Worm (Caenorhabditis elegans) whole organism, L1 larva: Measurements from ENCODE around the gene mtm-5.

Experiments used
- C04F5.9 ChIP-seq: sonication (generic microtip); optimal IDR thresholded peaks from 2 replicates; lab custom pipeline; 2016; ENCODE audit warnings: missing genetic modification characterization, missing compliant biosample characterization
- alr-1 ChIP-seq: fragments of 200-800 bp; sonication (Bioruptor generic); optimal IDR thresholded peaks from 2 replicates; lab custom pipeline; 2018; ENCODE audit warnings: borderline replicate concordance, mild to moderate bottlenecking, missing genetic modification characterization, missing compliant biosample characterization
- aly-2 ChIP-seq: fragments of 150-350 bp; optimal IDR thresholded peaks from 2 replicates; lab custom pipeline; 2014; ENCODE audit warnings: missing biosample characterization, missing genetic modification characterization
- ceh-63 ChIP-seq: fragments of 200-800 bp; sonication (Bioruptor generic); optimal IDR thresholded peaks from 2 replicates; lab custom pipeline; 2018; ENCODE audit warnings: mild to moderate bottlenecking, missing genetic modification characterization, missing compliant biosample characterization
- ceh-88 ChIP-seq: fragments of 200-800 bp; sonication (Bioruptor generic); IDR thresholded peaks from 2 replicates; pipeline ENCODE4 v1.3.6; 2022; ENCODE audit warnings: missing genetic modification characterization, missing compliant biosample characterization
- dsc-1 ChIP-seq: sonication (generic microtip); optimal IDR thresholded peaks from 2 replicates; lab custom pipeline; 2016; ENCODE audit warnings: mild to moderate bottlenecking, missing genetic modification characterization, missing compliant biosample characterization
- efl-1 ChIP-seq, 4 experiments: fragments of 150-350 bp; optimal IDR thresholded peaks in 3 of 4; peaks in 1 of 4; 1 replicate in 1 of 4; 2 replicates in 3 of 4; lab custom pipeline; 2014; ENCODE audit warnings: missing biosample characterization in 2 of 4, missing genetic modification characterization in 2 of 4, missing genetic modification reagents in 2 of 4
- efl-3 ChIP-seq: fragments of 200-800 bp; sonication (Bioruptor generic); optimal IDR thresholded peaks from 2 replicates; lab custom pipeline; 2018; ENCODE audit warnings: mild to moderate bottlenecking, missing genetic modification characterization, missing compliant biosample characterization
- elt-2 ChIP-seq: sonication (generic microtip); optimal IDR thresholded peaks from 2 replicates; lab custom pipeline; 2016; ENCODE audit warnings: missing genetic modification characterization, mild to moderate bottlenecking, inconsistent platforms, missing compliant biosample characterization, missing genetic modification reagents
- elt-3 ChIP-seq, 6 experiments: fragments of 150-350 bp in 1 of 6; sonication (generic microtip); optimal IDR thresholded peaks; 2 replicates each; lab custom pipeline; 2017 to 2018; ENCODE audit warnings: missing biosample characterization in 6 of 6, missing genetic modification characterization in 6 of 6, inconsistent platforms in 1 of 6
- fkh-10 ChIP-seq: sonication (generic microtip); optimal IDR thresholded peaks from 2 replicates; lab custom pipeline; 2017; ENCODE audit warnings: missing biosample characterization, missing genetic modification reagents, missing genetic modification characterization
- fkh-4 ChIP-seq: sonication (generic microtip); optimal IDR thresholded peaks from 2 replicates; lab custom pipeline; 2016; ENCODE audit warnings: missing compliant biosample characterization, missing genetic modification characterization, borderline replicate concordance
- hlh-17 ChIP-seq: fragments of 200-800 bp; sonication (Bioruptor generic); optimal IDR thresholded peaks from 2 replicates; lab custom pipeline; 2018; ENCODE audit warnings: missing genetic modification characterization, mild to moderate bottlenecking, missing compliant biosample characterization, moderate library complexity, borderline replicate concordance
- isw-1 ChIP-seq: fragments of 200-800 bp; sonication (Bioruptor generic); IDR thresholded peaks from 2 replicates; pipeline ENCODE4 v1.3.6; 2022; ENCODE audit warnings: missing genetic modification characterization, missing compliant biosample characterization
- jun-1 ChIP-seq: fragments of 150-350 bp; optimal IDR thresholded peaks from 2 replicates; lab custom pipeline; 2014; ENCODE audit warnings: missing biosample characterization, missing genetic modification reagents, missing genetic modification characterization
- lin-15B ChIP-seq: fragments of 150-350 bp; sonication (generic microtip); optimal IDR thresholded peaks from 3 replicates; lab custom pipeline; 2014; ENCODE audit warnings: missing biosample characterization, missing genetic modification characterization
- lin-35 ChIP-seq, 2 experiments: fragments of 150-350 bp; optimal IDR thresholded peaks; 2 replicates each; lab custom pipeline; 2014; ENCODE audit warnings: missing biosample characterization in 2 of 2, missing genetic modification characterization in 2 of 2, missing genetic modification reagents in 2 of 2
- lin-39 ChIP-seq: fragments of 150-350 bp; optimal IDR thresholded peaks from 2 replicates; lab custom pipeline; 2014; ENCODE audit warnings: missing biosample characterization, missing genetic modification reagents, missing genetic modification characterization
- mab-9 ChIP-seq: fragments of 200-800 bp; sonication (Bioruptor generic); IDR thresholded peaks from 2 replicates; pipeline ENCODE4 v1.3.6; 2022; ENCODE audit warnings: missing genetic modification reagents, missing genetic modification characterization, missing compliant biosample characterization
- mef-2 ChIP-seq: fragments of 150-350 bp; optimal IDR thresholded peaks from 2 replicates; lab custom pipeline; 2014; ENCODE audit warnings: missing biosample characterization, missing genetic modification characterization
- mep-1 ChIP-seq: fragments of 150-350 bp; optimal IDR thresholded peaks from 2 replicates; lab custom pipeline; 2014; ENCODE audit warnings: missing biosample characterization, missing genetic modification characterization
- nhr-11 ChIP-seq: fragments of 150-350 bp; optimal IDR thresholded peaks from 2 replicates; lab custom pipeline; 2014; ENCODE audit warnings: missing biosample characterization, missing genetic modification characterization
- nhr-19 ChIP-seq: fragments of 200-800 bp; sonication (Bioruptor generic); conservative IDR thresholded peaks from 2 replicates; pipeline ENCODE4 v1.3.6; 2022; ENCODE audit warnings: missing genetic modification characterization, missing compliant biosample characterization
- nhr-20 ChIP-seq: sonication (generic microtip); optimal IDR thresholded peaks from 2 replicates; lab custom pipeline; 2016; ENCODE audit warnings: mild to moderate bottlenecking, missing genetic modification characterization, missing compliant biosample characterization
- nhr-28 ChIP-seq: fragments of 150-350 bp; optimal IDR thresholded peaks from 2 replicates; lab custom pipeline; 2014; ENCODE audit warnings: missing biosample characterization, missing genetic modification characterization
- nhr-71 ChIP-seq: sonication (generic microtip); optimal IDR thresholded peaks from 2 replicates; lab custom pipeline; 2016; ENCODE audit warnings: mild to moderate bottlenecking, missing genetic modification characterization, moderate library complexity, missing compliant biosample characterization
- nhr-84 ChIP-seq: sonication (generic microtip); optimal IDR thresholded peaks from 2 replicates; lab custom pipeline; 2017; ENCODE audit warnings: missing biosample characterization, missing genetic modification characterization
- nhr-85 ChIP-seq: sonication (generic microtip); peaks from one replicate; lab custom pipeline; 2016; ENCODE audit warnings: missing genetic modification characterization, inconsistent platforms, missing compliant biosample characterization
- nhr-90 ChIP-seq: sonication (generic microtip); optimal IDR thresholded peaks from 2 replicates; lab custom pipeline; 2016; ENCODE audit warnings: mild to moderate bottlenecking, missing genetic modification characterization, missing compliant biosample characterization; ENCODE audit not compliant: poor library complexity
- pag-3 ChIP-seq: sonication (generic microtip); optimal IDR thresholded peaks from 2 replicates; lab custom pipeline; 2017; ENCODE audit warnings: missing genetic modification characterization, mild to moderate bottlenecking, missing compliant biosample characterization, antibody characterized with exemption, borderline replicate concordance; ENCODE audit not compliant: insufficient read depth
- pqm-1 ChIP-seq: sonication (generic microtip); optimal IDR thresholded peaks from 3 replicates; lab custom pipeline; 2017; ENCODE audit warnings: missing biosample characterization, missing genetic modification characterization
- snpc-4 ChIP-seq: fragments of 150-350 bp; optimal IDR thresholded peaks from 2 replicates; lab custom pipeline; 2014; ENCODE audit warnings: missing biosample characterization, missing genetic modification characterization
- snu-23 ChIP-seq: sonication (generic microtip); optimal IDR thresholded peaks from 2 replicates; lab custom pipeline; 2016; ENCODE audit warnings: missing genetic modification characterization, missing compliant biosample characterization
- tbx-2 ChIP-seq: sonication (generic microtip); optimal IDR thresholded peaks from 2 replicates; lab custom pipeline; 2016; ENCODE audit warnings: missing genetic modification characterization, missing compliant biosample characterization
- unc-30 ChIP-seq: sonication (generic microtip); optimal IDR thresholded peaks from 2 replicates; lab custom pipeline; 2017; ENCODE audit warnings: missing biosample characterization, missing genetic modification characterization
- unc-62 ChIP-seq: fragments of 150-350 bp; optimal IDR thresholded peaks from 2 replicates; lab custom pipeline; 2014; ENCODE audit warnings: missing biosample characterization, missing genetic modification reagents, missing genetic modification characterization
- unc-98 ChIP-seq: fragments of 200-800 bp; sonication (Bioruptor generic); IDR thresholded peaks from 2 replicates; pipeline ENCODE4 v1.3.6; 2022; ENCODE audit warnings: missing genetic modification characterization, missing compliant biosample characterization
- xbp-1 ChIP-seq: sonication (generic microtip); optimal IDR thresholded peaks from 2 replicates; lab custom pipeline; 2016; ENCODE audit warnings: missing genetic modification characterization, missing compliant biosample characterization

The mtm-5 gene

DNA sequence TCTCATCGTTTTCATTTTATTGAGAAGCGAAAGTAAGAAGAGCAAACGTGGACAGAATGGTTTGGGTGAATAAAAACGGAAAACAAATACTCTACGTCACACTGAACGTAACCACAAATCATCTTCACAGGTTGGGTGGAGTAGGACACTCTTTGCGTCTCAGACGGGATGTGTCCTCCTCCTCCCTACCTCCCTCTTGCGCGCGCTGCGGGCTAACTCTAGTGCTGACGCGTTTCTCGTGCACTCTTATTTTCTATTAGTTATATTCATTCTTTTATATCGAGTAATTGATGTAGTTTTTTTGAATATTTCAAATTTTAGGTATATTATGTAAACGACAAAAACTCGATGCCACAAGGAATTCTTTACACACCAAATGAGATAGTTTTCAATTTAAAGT, 833 bp upstream of the mtm-5 start, which contains the start of gene Y34B4A.7 (continued):
- TF ChIP-seq mep-1 (peak; percentile 83), fkh-10 (GFP tag; lab: Kevin White, UChicago) (no peak)

- TF ChIP-seq snpc-4, result no peak
- TF ChIP-seq efl-1 (optimal IDR thresholded peaks at IDR 0.05; lab: Kevin White, UChicago), result no peak
- peak in 1 of 2 experiments; percentile 61 for TF ChIP-seq efl-1 (GFP tag; optimal IDR thresholded peaks at IDR 0.05 in 1 of 2; lab: Kevin White, UChicago)
Observed at ce11 chrX:5238246-5238645, 5.0 kb downstream of the mtm-5 start.

DNA sequence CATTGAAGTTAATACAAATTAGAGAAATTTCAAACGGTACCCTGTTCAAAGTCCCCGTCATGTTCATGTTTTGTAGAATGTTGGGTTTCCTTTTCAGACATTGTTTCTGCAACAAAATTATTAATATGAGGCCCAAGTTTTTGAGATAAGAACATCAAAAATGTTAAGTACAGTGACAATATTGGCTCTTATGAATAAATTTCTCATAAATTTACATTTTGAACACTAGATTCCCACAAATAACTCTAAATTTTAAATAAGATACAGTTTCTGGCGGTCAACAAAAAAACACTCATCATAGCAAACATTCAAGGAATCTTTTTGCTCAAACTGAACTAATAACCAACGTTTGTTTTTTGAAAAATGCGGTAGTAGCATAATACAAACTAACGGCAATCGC, 16.9 kb downstream of the mtm-5 start, which contains the start of gene H28G03.3:
Gene H28G03.3, minus strand, starts transcription at position 101 of the 400 bp plus-strand sequence.
- TF ChIP-seq unc-62 (GFP tag; lab: Kevin White, UChicago) (no peak), snpc-4 (no peak), jun-1 (tag; lab: Kevin White, UChicago) (no peak), nhr-20 (tag; lab: Kevin White, UChicago) (no peak)
- TF ChIP-seq, all 84 proteins: peak for 0

- TF ChIP-seq alr-1 (tag; lab: Kevin White, UChicago), result no peak
- TF ChIP-seq efl-1 (optimal IDR thresholded peaks at IDR 0.05; lab: Kevin White, UChicago), result no peak
- peak in 1 of 2 experiments; percentile 66 for TF ChIP-seq efl-1 (GFP tag; optimal IDR thresholded peaks at IDR 0.05 in 1 of 2; lab: Kevin White, UChicago)
Observed at ce11 chrX:5218323-5218722, 24.9 kb downstream of the mtm-5 start.

- TF ChIP-seq tbx-2, result no peak
- no peak for TF ChIP-seq lin-39
- no peak for TF ChIP-seq C04F5.9
- TF ChIP-seq pqm-1 (tag; lab: Kevin White, UChicago), result no peak
- TF ChIP-seq, all 84 proteins: peak for 0
Observed at ce11 chrX:5216063-5216462, 27.1 kb downstream of the mtm-5 start, which contains the start of gene hrpa-2. TSS of gene hrpa-2 (plus strand) at chrX:5216363.

DNA sequence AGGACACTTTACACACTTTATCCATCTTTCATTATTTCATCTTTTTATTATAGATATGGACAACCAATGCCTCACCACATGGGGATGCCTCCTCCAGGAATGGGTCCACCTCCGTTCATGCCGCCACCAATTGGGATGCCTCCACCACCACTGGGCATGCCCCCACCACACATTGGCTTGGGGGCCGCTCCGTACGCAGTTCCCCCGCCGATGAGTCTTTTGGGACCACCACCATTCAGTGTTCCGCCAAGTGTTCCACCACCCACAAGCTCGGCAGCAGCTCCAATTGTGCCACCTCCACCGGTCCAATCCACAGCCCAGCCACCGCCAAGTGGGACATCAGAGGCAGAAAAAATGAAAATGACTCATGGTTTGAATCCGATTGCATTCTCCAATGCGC, 28.4 kb downstream of the mtm-5 start:
- no peak for TF ChIP-seq nhr-11
- no peak for TF ChIP-seq nhr-84 (tag; lab: Kevin White, UChicago)
- TF ChIP-seq efl-1 (optimal IDR thresholded peaks at IDR 0.05; lab: Kevin White, UChicago), result no peak
- peak in 1 of 2 experiments; percentile 17 for TF ChIP-seq efl-1 (GFP tag; optimal IDR thresholded peaks at IDR 0.05 in 1 of 2; lab: Kevin White, UChicago)
- no peak for TF ChIP-seq isw-1 (GFP tag; lab: Robert Waterston, UW)
- TF ChIP-seq mab-9 (GFP tag; lab: Robert Waterston, UW), result 0 out of 2 replicates have a peak, but pooled peaks have one; percentile 14
- TF ChIP-seq aly-2, result no peak

DNA sequence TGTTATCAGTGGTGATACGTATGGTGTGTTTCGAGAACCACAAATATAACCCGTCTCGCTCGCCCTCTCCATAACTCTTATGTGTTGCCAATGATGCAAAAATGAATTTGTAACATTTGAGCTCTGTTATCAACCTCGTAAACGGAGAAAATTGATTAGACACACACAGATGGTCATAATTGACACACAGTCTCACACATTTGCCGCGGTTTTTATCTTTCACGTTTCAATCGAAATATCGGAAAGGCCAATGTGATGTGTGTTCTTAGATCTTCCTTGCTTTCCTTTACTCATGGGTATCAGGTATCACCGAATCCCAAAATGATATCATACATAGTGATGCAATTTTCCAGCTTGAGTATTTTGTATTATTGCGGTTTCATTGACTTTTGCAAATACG, 29.6 kb downstream of the mtm-5 start:
- TF ChIP-seq mep-1 (peak; percentile 26), xbp-1 (no peak), mef-2 (tag; lab: Kevin White, UChicago) (no peak), jun-1 (tag; lab: Kevin White, UChicago) (peak; percentile 39), nhr-90 (tag; lab: Kevin White, UChicago) (peak; percentile 41), dsc-1 (no peak), snpc-4 (no peak), efl-3 (GFP tag; lab: Kevin White, UChicago) (no peak), tbx-2 (peak; percentile 1), lin-39 (no peak), elt-3 (tag; optimal IDR thresholded peaks at IDR 0.05; lab: Kevin White, UChicago) (peak in 3 of 6 experiments; percentile 13 to 57 (median 53)), lin-15B (tag; lab: Kevin White, UChicago) (no peak), fkh-4 (tag; lab: Kevin White, UChicago) (no peak), nhr-28 (tag; lab: Kevin White, UChicago) (no peak), elt-2 (peak; percentile 96), unc-98 (no peak), hlh-17 (GFP tag; lab: Kevin White, UChicago) (no peak), mab-9 (GFP tag; lab: Robert Waterston, UW) (no peak), snu-23 (GFP tag; lab: Kevin White, UChicago) (peak; percentile 31), pqm-1 (tag; lab: Kevin White, UChicago) (no peak), nhr-71 (peak; percentile 57), lin-35 (GFP tag; optimal IDR thresholded peaks at IDR 0.05; lab: Kevin White, UChicago) (peak in 1 of 2 experiments; percentile 65), nhr-20 (tag; lab: Kevin White, UChicago) (peak; percentile 54), nhr-19 (GFP tag; lab: Robert Waterston, UW) (peak; percentile 33), nhr-85 (tag; lab: Kevin White, UChicago) (peak; percentile 65), ceh-63 (no peak), pag-3 (no peak), ceh-88 (no peak), unc-30 (tag; lab: Kevin White, UChicago) (no peak)
